Fruit fly (Drosophila melanogaster) whole organism, adult: Measurements from ENCODE around the gene Atg18a.

Experiments used
- CG11617 ChIP-seq: fragments of 200-800 bp; sonication (Bioruptor generic); optimal IDR thresholded peaks from 2 replicates; lab custom pipeline; 2017; ENCODE audit warnings: mild to moderate bottlenecking, missing biosample characterization, missing genetic modification reagents, missing genetic modification characterization
- CG12768 ChIP-seq: fragments of 200-800 bp; sonication (Bioruptor generic); optimal IDR thresholded peaks from 2 replicates; lab custom pipeline; 2017; ENCODE audit warnings: missing biosample characterization, missing genetic modification characterization, mild to moderate bottlenecking, moderate library complexity, missing genetic modification reagents
- CG14711 ChIP-seq: fragments of 200-800 bp; sonication (Bioruptor generic); optimal IDR thresholded peaks from 2 replicates; lab custom pipeline; 2018; ENCODE audit warnings: missing biosample characterization, mild to moderate bottlenecking, missing genetic modification characterization, moderate library complexity
- CG1620 ChIP-seq: fragments of 200-800 bp; sonication (Bioruptor generic); optimal IDR thresholded peaks from 2 replicates; lab custom pipeline; 2016; ENCODE audit warnings: missing biosample characterization, missing genetic modification characterization
- CG33017 ChIP-seq: fragments of 200-800 bp; sonication (Bioruptor generic); optimal IDR thresholded peaks from 2 replicates; lab custom pipeline; 2018; ENCODE audit warnings: missing biosample characterization, mild to moderate bottlenecking, missing genetic modification characterization, moderate library complexity
- CG5204 ChIP-seq: fragments of 200-800 bp; sonication (Bioruptor generic); optimal IDR thresholded peaks from 2 replicates; lab custom pipeline; 2016; ENCODE audit warnings: missing biosample characterization, missing genetic modification characterization
- CG7045 ChIP-seq: fragments of 200-800 bp; sonication (Bioruptor generic); optimal IDR thresholded peaks from 2 replicates; lab custom pipeline; 2017; ENCODE audit warnings: missing biosample characterization, mild to moderate bottlenecking, missing genetic modification characterization
- CG7101 ChIP-seq: fragments of 200-800 bp; sonication (Bioruptor generic); optimal IDR thresholded peaks from 2 replicates; lab custom pipeline; 2018; ENCODE audit warnings: missing biosample characterization, mild to moderate bottlenecking, missing genetic modification characterization, moderate library complexity
- Clk ChIP-seq: fragments of 200-800 bp; sonication (Bioruptor generic); optimal IDR thresholded peaks from 2 replicates; lab custom pipeline; 2017; ENCODE audit warnings: missing biosample characterization, missing genetic modification characterization
- Crg-1 ChIP-seq: fragments of 200-800 bp; sonication (Bioruptor generic); optimal IDR thresholded peaks from 2 replicates; lab custom pipeline; 2016; ENCODE audit warnings: missing biosample characterization, missing genetic modification characterization
- Hr96 ChIP-seq: fragments of 200-800 bp; sonication (Bioruptor generic); optimal IDR thresholded peaks from 2 replicates; lab custom pipeline; 2016; ENCODE audit warnings: missing biosample characterization, missing genetic modification characterization
- Mnt ChIP-seq: fragments of 200-800 bp; sonication (Bioruptor generic); optimal IDR thresholded peaks from 2 replicates; lab custom pipeline; 2016; ENCODE audit warnings: missing biosample characterization, mild to moderate bottlenecking, missing genetic modification characterization
- bab1 ChIP-seq: fragments of 200-800 bp; sonication (Bioruptor generic); optimal IDR thresholded peaks from 3 replicates; lab custom pipeline; 2019; ENCODE audit warnings: missing biosample characterization, mild to moderate bottlenecking, missing genetic modification characterization, moderate library complexity
- cic ChIP-seq: fragments of 200-800 bp; sonication (Bioruptor generic); optimal IDR thresholded peaks from 2 replicates; lab custom pipeline; 2017; ENCODE audit warnings: missing biosample characterization, mild to moderate bottlenecking, missing genetic modification characterization, moderate library complexity
- cnc ChIP-seq, 2 experiments: fragments of >200 bp; optimal IDR thresholded peaks; 2 replicates each; lab custom pipeline; 2017
- kay ChIP-seq: fragments of 200-800 bp; sonication (Bioruptor generic); peaks from one replicate; lab custom pipeline; 2016; ENCODE audit warnings: missing biosample characterization, missing genetic modification characterization, borderline replicate concordance
- ovo ChIP-seq: fragments of 200-800 bp; sonication (Bioruptor generic); optimal IDR thresholded peaks from 2 replicates; lab custom pipeline; 2016; ENCODE audit warnings: missing biosample characterization, missing genetic modification characterization
- pad ChIP-seq: fragments of 200-800 bp; sonication (Bioruptor generic); optimal IDR thresholded peaks from 3 replicates; lab custom pipeline; 2017; ENCODE audit warnings: missing biosample characterization, missing genetic modification characterization, mild to moderate bottlenecking, moderate library complexity, missing genetic modification reagents
- tj ChIP-seq: fragments of 200-800 bp; sonication (Bioruptor generic); optimal IDR thresholded peaks from 3 replicates; lab custom pipeline; 2017; ENCODE audit warnings: missing biosample characterization, mild to moderate bottlenecking, missing genetic modification characterization, moderate library complexity
- toe ChIP-seq: fragments of 200-800 bp; sonication (Bioruptor generic); optimal IDR thresholded peaks from 2 replicates; lab custom pipeline; 2016; ENCODE audit warnings: missing biosample characterization, missing genetic modification characterization

Gene Atg18a

dm6 chr3L:8186627-8187396 is at the start of gene Atg18a, which contains the start of gene ERR:
TSS of gene Atg18a (plus strand) at chr3L:8186857.
TSS of gene ERR (minus strand) at chr3L:8186671.
- peak; percentile 84 for TF ChIP-seq pad
- peak; percentile 87 for TF ChIP-seq Crg-1 (GFP tag; lab: Kevin White, UChicago)
- TF ChIP-seq Mnt (GFP tag; lab: Kevin White, UChicago), result peak; percentile 88
- TF ChIP-seq cnc (optimal IDR thresholded peaks at IDR 0.05; lab: Kevin White, UChicago), result no peak
- peak; percentile 89 for TF ChIP-seq bab1 (GFP tag; lab: Kevin White, UChicago)
- TF ChIP-seq CG7045, result peak; percentile 89
- peak; percentile 96 for TF ChIP-seq CG1620
- TF ChIP-seq CG5204 (GFP tag; lab: Kevin White, UChicago), result no peak
- peak; percentile 92 for TF ChIP-seq Hr96 (GFP tag; lab: Kevin White, UChicago)
- peak; percentile 89 for TF ChIP-seq CG11617 (GFP tag; lab: Kevin White, UChicago)
- peak; percentile 96 for TF ChIP-seq toe (GFP tag; lab: Kevin White, UChicago)
- peak; percentile 68 for TF ChIP-seq tj (GFP tag; lab: Kevin White, UChicago)
- TF ChIP-seq kay (GFP tag; lab: Kevin White, UChicago), result peak; percentile 65
- peak; percentile 83 for TF ChIP-seq CG33017 (tag; lab: Kevin White, UChicago)
- TF ChIP-seq cic (GFP tag; lab: Kevin White, UChicago), result peak; percentile 76
- peak; percentile 82 for TF ChIP-seq CG14711
- peak; percentile 90 for TF ChIP-seq CG7101 (tag; lab: Kevin White, UChicago)
- TF ChIP-seq CG12768 (GFP tag; lab: Kevin White, UChicago), result peak; percentile 88
- peak; percentile 93 for TF ChIP-seq Clk
- peak; percentile 86 for TF ChIP-seq ovo (GFP tag; lab: Kevin White, UChicago)

dm6 chr3L:8137448-8137906 is 49.2 kb upstream of the Atg18a start, which contains the start of the genes Setx and mus301:
TSS of gene Setx (minus strand) at chr3L:8137498.
TSS of gene mus301 (plus strand) at chr3L:8137808.
- peak; percentile 81 for TF ChIP-seq CG7045
- peak; percentile 82 for TF ChIP-seq bab1 (GFP tag; lab: Kevin White, UChicago)
- TF ChIP-seq cnc (optimal IDR thresholded peaks at IDR 0.05; lab: Kevin White, UChicago), result no peak
- peak; percentile 84 for TF ChIP-seq CG7101 (tag; lab: Kevin White, UChicago)
- TF ChIP-seq ovo (GFP tag; lab: Kevin White, UChicago), result peak; percentile 90
- peak; percentile 82 for TF ChIP-seq pad
- peak; percentile 76 for TF ChIP-seq Mnt (GFP tag; lab: Kevin White, UChicago)
- peak; percentile 80 for TF ChIP-seq Hr96 (GFP tag; lab: Kevin White, UChicago)
- peak; percentile 34 for TF ChIP-seq cic (GFP tag; lab: Kevin White, UChicago)
- peak; percentile 89 for TF ChIP-seq toe (GFP tag; lab: Kevin White, UChicago)
- TF ChIP-seq Crg-1 (GFP tag; lab: Kevin White, UChicago), result peak; percentile 91
- peak; percentile 74 for TF ChIP-seq CG14711
- TF ChIP-seq CG11617 (GFP tag; lab: Kevin White, UChicago), result peak; percentile 83
- TF ChIP-seq CG1620, result peak; percentile 90
- peak; percentile 89 for TF ChIP-seq CG5204 (GFP tag; lab: Kevin White, UChicago)
- peak; percentile 68 for TF ChIP-seq Clk
- peak; percentile 88 for TF ChIP-seq CG12768 (GFP tag; lab: Kevin White, UChicago)
- peak; percentile 72 for TF ChIP-seq tj (GFP tag; lab: Kevin White, UChicago)
- no peak for TF ChIP-seq kay (GFP tag; lab: Kevin White, UChicago)
- peak; percentile 58 for TF ChIP-seq CG33017 (tag; lab: Kevin White, UChicago)

- TF ChIP-seq CG11617 (GFP tag; lab: Kevin White, UChicago) (no peak), cnc (optimal IDR thresholded peaks at IDR 0.05; lab: Kevin White, UChicago) (no peak), Hr96 (GFP tag; lab: Kevin White, UChicago) (no peak), cic (GFP tag; lab: Kevin White, UChicago) (no peak), Crg-1 (GFP tag; lab: Kevin White, UChicago) (no peak), CG7045 (no peak), CG5204 (GFP tag; lab: Kevin White, UChicago) (no peak), kay (GFP tag; lab: Kevin White, UChicago) (no peak), ovo (GFP tag; lab: Kevin White, UChicago) (no peak), Clk (no peak), tj (GFP tag; lab: Kevin White, UChicago) (no peak), CG7101 (tag; lab: Kevin White, UChicago) (no peak), toe (GFP tag; lab: Kevin White, UChicago) (no peak), bab1 (GFP tag; lab: Kevin White, UChicago) (no peak), CG1620 (no peak), Mnt (GFP tag; lab: Kevin White, UChicago) (no peak), CG14711 (no peak)
Observed at dm6 chr3L:8150284-8150683, 36.4 kb upstream of the Atg18a start.

dm6 chr3L:8150812-8151211 is 35.8 kb upstream of the Atg18a start:
- TF ChIP-seq CG7045, result no peak

dm6 chr3L:8151727-8152199 is 34.9 kb upstream of the Atg18a start, which contains the start of gene CG13676:
TSS of gene CG13676 (minus strand) at chr3L:8151813.
- TF ChIP-seq toe (GFP tag; lab: Kevin White, UChicago), result no peak
- no peak for TF ChIP-seq CG11617 (GFP tag; lab: Kevin White, UChicago)
- no peak for TF ChIP-seq Hr96 (GFP tag; lab: Kevin White, UChicago)
- TF ChIP-seq kay (GFP tag; lab: Kevin White, UChicago), result no peak
- TF ChIP-seq Clk, result no peak
- TF ChIP-seq cnc (optimal IDR thresholded peaks at IDR 0.05; lab: Kevin White, UChicago), result no peak
- TF ChIP-seq pad, result no peak
- no peak for TF ChIP-seq CG7045
- TF ChIP-seq CG7101 (tag; lab: Kevin White, UChicago), result no peak
